Worm (Caenorhabditis elegans) whole organism, young adult: ENCODE measurements around the gene srlf-9.

ENCODE experiments used
- B0261.1 ChIP-seq: sonication (generic microtip); optimal IDR thresholded peaks from 2 replicates; lab custom pipeline; 2016; ENCODE audit warnings: mild to moderate bottlenecking, missing genetic modification characterization, moderate library complexity, missing compliant biosample characterization
- F23B12.7 ChIP-seq: sonication (generic microtip); optimal IDR thresholded peaks from 2 replicates; lab custom pipeline; 2017; ENCODE audit warnings: missing genetic modification characterization, mild to moderate bottlenecking, missing compliant biosample characterization, antibody characterized with exemption, moderate library complexity; ENCODE audit not compliant: insufficient read depth
- F33H1.4 ChIP-seq: fragments of 200-800 bp; sonication (Bioruptor generic); IDR thresholded peaks from 2 replicates; pipeline ENCODE4 v1.3.6; 2022; ENCODE audit warnings: missing genetic modification reagents, missing genetic modification characterization, missing compliant biosample characterization
- K12H6.12 ChIP-seq: fragments of 200-800 bp; sonication (Bioruptor generic); optimal IDR thresholded peaks from 2 replicates; lab custom pipeline; 2018; ENCODE audit warnings: mild to moderate bottlenecking, missing genetic modification characterization, missing compliant biosample characterization
- T07F8.4 ChIP-seq: sonication (generic microtip); optimal IDR thresholded peaks from 2 replicates; lab custom pipeline; 2016; ENCODE audit warnings: mild to moderate bottlenecking, missing genetic modification characterization, moderate library complexity, missing compliant biosample characterization
- ZK185.1 ChIP-seq: sonication (generic microtip); optimal IDR thresholded peaks from 2 replicates; lab custom pipeline; 2016; ENCODE audit warnings: mild to moderate bottlenecking, missing genetic modification characterization, missing compliant biosample characterization; ENCODE audit not compliant: poor library complexity, severe bottlenecking
- akir-1 ChIP-seq: fragments of 200-800 bp; sonication (Bioruptor generic); optimal IDR thresholded peaks from 2 replicates; lab custom pipeline; 2018; ENCODE audit warnings: mild to moderate bottlenecking, missing genetic modification characterization, moderate library complexity, missing compliant biosample characterization
- ama-1 ChIP-seq, 3 experiments: fragments of 150-350 bp in 1 of 3; sonication (generic microtip) in 2 of 3; optimal IDR thresholded peaks; 2 replicates each; lab custom pipeline; 2014 to 2018; ENCODE audit warnings: missing biosample characterization in 2 of 3, missing genetic modification characterization in 2 of 3, missing genetic modification reagents in 2 of 3
- aptf-2 ChIP-seq: fragments of 200-800 bp; sonication (Bioruptor generic); conservative IDR thresholded peaks from 2 replicates; pipeline ENCODE4 v1.3.6; 2022; ENCODE audit warnings: missing genetic modification reagents, missing genetic modification characterization, missing compliant biosample characterization
- aptf-3 ChIP-seq: fragments of 200-800 bp; sonication (Bioruptor generic); IDR thresholded peaks from 2 replicates; pipeline ENCODE4 v1.3.6; 2022; ENCODE audit warnings: missing genetic modification characterization, missing compliant biosample characterization
- atf-7 ChIP-seq: sonication (generic microtip); optimal IDR thresholded peaks from 2 replicates; lab custom pipeline; 2017; ENCODE audit warnings: mild to moderate bottlenecking, missing genetic modification characterization, missing compliant biosample characterization
- attf-5 ChIP-seq: fragments of 200-800 bp; sonication (Bioruptor generic); optimal IDR thresholded peaks from 2 replicates; lab custom pipeline; 2018; ENCODE audit warnings: mild to moderate bottlenecking, missing genetic modification characterization, missing compliant biosample characterization
- attf-6 ChIP-seq: fragments of 200-800 bp; sonication (Bioruptor generic); IDR thresholded peaks from 2 replicates; pipeline ENCODE4 v1.3.6; 2022; ENCODE audit warnings: missing genetic modification reagents, missing genetic modification characterization, missing compliant biosample characterization
- ccch-3 ChIP-seq: fragments of 200-800 bp; sonication (Bioruptor generic); optimal IDR thresholded peaks from 2 replicates; lab custom pipeline; 2018; ENCODE audit warnings: mild to moderate bottlenecking, missing genetic modification characterization, missing compliant biosample characterization
- cebp-1 ChIP-seq, 2 experiments: fragments of 200-800 bp in 1 of 2; sonication (Bioruptor generic) in 1 of 2; sonication (generic microtip) in 1 of 2; IDR thresholded peaks in 1 of 2; optimal IDR thresholded peaks in 1 of 2; 2 replicates each; pipeline versions ENCODE4 v1.3.6 to Lab custom; 2017 to 2022; ENCODE audit warnings: missing compliant biosample characterization in 2 of 2, missing genetic modification characterization in 2 of 2, mild to moderate bottlenecking in 1 of 2, missing genetic modification reagents in 1 of 2, moderate library complexity in 1 of 2
- ceh-100 ChIP-seq: fragments of 200-800 bp; sonication (Bioruptor generic); IDR thresholded peaks from 2 replicates; pipeline ENCODE4 v1.3.6; 2022; ENCODE audit warnings: missing genetic modification reagents, missing genetic modification characterization, missing compliant biosample characterization
- dox-1 ChIP-seq: fragments of 200-800 bp; sonication (Bioruptor generic); IDR thresholded peaks from 2 replicates; pipeline ENCODE4 v1.3.6; 2022; ENCODE audit warnings: missing genetic modification reagents, missing genetic modification characterization, missing compliant biosample characterization
- egl-44 ChIP-seq: fragments of 200-800 bp; sonication (Bioruptor generic); IDR thresholded peaks from 2 replicates; pipeline ENCODE4 v1.3.6; 2022; ENCODE audit warnings: missing genetic modification reagents, missing genetic modification characterization, missing compliant biosample characterization
- ekl-4 ChIP-seq: fragments of 200-800 bp; sonication (Bioruptor generic); IDR thresholded peaks from 2 replicates; pipeline ENCODE4 v1.3.6; 2022; ENCODE audit warnings: missing genetic modification reagents, missing genetic modification characterization, missing compliant biosample characterization
- hmg-1.2 ChIP-seq: fragments of 200-800 bp; sonication (Bioruptor generic); IDR thresholded peaks from 2 replicates; pipeline ENCODE4 v1.3.6; 2022; ENCODE audit warnings: missing genetic modification reagents, missing genetic modification characterization, missing compliant biosample characterization
- lag-1 ChIP-seq: fragments of 200-800 bp; sonication (Bioruptor generic); IDR thresholded peaks from 2 replicates; pipeline ENCODE4 v1.3.6; 2022; ENCODE audit warnings: missing genetic modification reagents, missing genetic modification characterization, missing compliant biosample characterization
- lin-35 ChIP-seq, 3 experiments: fragments of 150-350 bp in 2 of 3; sonication (generic microtip) in 1 of 3; optimal IDR thresholded peaks; 2 replicates each; lab custom pipeline; 2014 to 2018; ENCODE audit warnings: missing biosample characterization in 3 of 3, missing genetic modification characterization in 3 of 3, missing genetic modification reagents in 3 of 3
- lin-40 ChIP-seq: sonication (generic microtip); optimal IDR thresholded peaks from 2 replicates; lab custom pipeline; 2016; ENCODE audit warnings: missing genetic modification characterization, mild to moderate bottlenecking, missing compliant biosample characterization, missing genotype, missing genetic modification reagents
- lin-54 ChIP-seq: fragments of 200-800 bp; sonication (Bioruptor generic); optimal IDR thresholded peaks from 2 replicates; lab custom pipeline; 2018; ENCODE audit warnings: mild to moderate bottlenecking, missing genetic modification characterization, missing compliant biosample characterization
- mcd-1 ChIP-seq: fragments of 200-800 bp; sonication (Bioruptor generic); IDR thresholded peaks from 2 replicates; pipeline ENCODE4 v1.3.6; 2022; ENCODE audit warnings: missing genetic modification reagents, missing genetic modification characterization, missing compliant biosample characterization
- mel-28 ChIP-seq: sonication (generic microtip); optimal IDR thresholded peaks from 2 replicates; lab custom pipeline; 2016; ENCODE audit warnings: borderline replicate concordance, mild to moderate bottlenecking, missing genetic modification characterization, missing compliant biosample characterization
- mes-4 ChIP-seq: sonication (generic microtip); optimal IDR thresholded peaks from 2 replicates; lab custom pipeline; 2016; ENCODE audit warnings: missing genotype, missing genetic modification characterization, missing compliant biosample characterization
- nfya-2 ChIP-seq: fragments of 200-800 bp; sonication (Bioruptor generic); IDR thresholded peaks from 2 replicates; pipeline ENCODE4 v1.3.6; 2022; ENCODE audit warnings: missing genetic modification reagents, missing genetic modification characterization, missing compliant biosample characterization
- nfyb-1 ChIP-seq: fragments of 200-800 bp; sonication (Bioruptor generic); IDR thresholded peaks from 2 replicates; pipeline ENCODE4 v1.3.6; 2022; ENCODE audit warnings: missing genetic modification reagents, missing genetic modification characterization, missing compliant biosample characterization
- nhr-179 ChIP-seq: sonication (generic microtip); optimal IDR thresholded peaks from 2 replicates; lab custom pipeline; 2016; ENCODE audit warnings: mild to moderate bottlenecking, missing genetic modification characterization, missing compliant biosample characterization
- nhr-80 ChIP-seq: sonication (generic microtip); optimal IDR thresholded peaks from 2 replicates; lab custom pipeline; 2016; ENCODE audit warnings: missing genetic modification characterization, missing compliant biosample characterization
- nhr-90 ChIP-seq: sonication (generic microtip); optimal IDR thresholded peaks from 2 replicates; lab custom pipeline; 2016; ENCODE audit warnings: missing genotype, mild to moderate bottlenecking, missing genetic modification characterization, missing compliant biosample characterization
- rpc-1 ChIP-seq, 2 experiments: fragments of 150-350 bp in 1 of 2; sonication (generic microtip) in 1 of 2; optimal IDR thresholded peaks; 2 replicates each; lab custom pipeline; 2014 to 2018; ENCODE audit warnings: missing biosample characterization in 1 of 2, missing genetic modification characterization in 1 of 2, missing genetic modification reagents in 1 of 2, missing genotype in 1 of 2
- snpc-1.3 ChIP-seq: sonication (generic microtip); optimal IDR thresholded peaks from 2 replicates; lab custom pipeline; 2017; ENCODE audit warnings: missing genetic modification characterization, mild to moderate bottlenecking, missing compliant biosample characterization, antibody characterized with exemption, moderate library complexity, missing genotype, missing genetic modification reagents; ENCODE audit not compliant: insufficient read depth
- somi-1 ChIP-seq: fragments of 200-800 bp; sonication (Bioruptor generic); optimal IDR thresholded peaks from 2 replicates; lab custom pipeline; 2018; ENCODE audit warnings: mild to moderate bottlenecking, missing genetic modification characterization, missing compliant biosample characterization
- sptf-2 ChIP-seq: fragments of 200-800 bp; sonication (Bioruptor generic); optimal IDR thresholded peaks from 2 replicates; lab custom pipeline; 2018; ENCODE audit warnings: mild to moderate bottlenecking, missing genetic modification characterization, missing compliant biosample characterization
- unc-62 ChIP-seq: fragments of 150-350 bp; optimal IDR thresholded peaks from 2 replicates; lab custom pipeline; 2014; ENCODE audit warnings: missing biosample characterization, missing genetic modification reagents, missing genetic modification characterization
- xnd-1 ChIP-seq: sonication (generic microtip); optimal IDR thresholded peaks from 2 replicates; lab custom pipeline; 2016; ENCODE audit warnings: missing genotype, missing genetic modification reagents, missing genetic modification characterization, missing compliant biosample characterization
- ztf-22 ChIP-seq: fragments of 200-800 bp; sonication (Bioruptor generic); optimal IDR thresholded peaks from 2 replicates; lab custom pipeline; 2018; ENCODE audit warnings: mild to moderate bottlenecking, missing genetic modification characterization, moderate library complexity, missing compliant biosample characterization
- ztf-25 ChIP-seq: fragments of 200-800 bp; sonication (Bioruptor generic); IDR thresholded peaks from 2 replicates; pipeline ENCODE4 v1.3.6; 2022; ENCODE audit warnings: missing genetic modification reagents, missing genetic modification characterization, missing compliant biosample characterization

The srlf-9 gene

ce11 chrIII:13377249-13377648, 24.3 kb downstream of the srlf-9 start (continued):
- no peak for TF ChIP-seq T07F8.4 (tag; lab: Kevin White, UChicago)
- peak; percentile 14 for TF ChIP-seq K12H6.12 (tag; lab: Kevin White, UChicago)
- TF ChIP-seq hmg-1.2 = peak; percentile 91
- TF ChIP-seq lin-54 (GFP tag; lab: Kevin White, UChicago) = peak; percentile 33
- no peak for TF ChIP-seq ama-1 (optimal IDR thresholded peaks at IDR 0.05; lab: Kevin White, UChicago)
- TF ChIP-seq ama-1 (GFP tag; optimal IDR thresholded peaks at IDR 0.05; lab: Kevin White, UChicago) = no peak
- peak; percentile 71; the same call in 1 of the 2 replicates for TF ChIP-seq nfyb-1 (GFP tag; lab: Robert Waterston, UW)
- TF ChIP-seq lin-40 (tag; lab: Kevin White, UChicago) = peak; percentile 64
- no peak for TF ChIP-seq xnd-1 (tag; lab: Kevin White, UChicago)
- peak; percentile 71 for TF ChIP-seq attf-5 (GFP tag; lab: Kevin White, UChicago)
- no peak for TF ChIP-seq ekl-4 (GFP tag; lab: Robert Waterston, UW)

- no peak for TF ChIP-seq sptf-2 (GFP tag; lab: Kevin White, UChicago)
- peak in 1 of 3 experiments; percentile 23 for TF ChIP-seq lin-35 (GFP tag; optimal IDR thresholded peaks at IDR 0.05; lab: Kevin White, UChicago)
- no peak for TF ChIP-seq mes-4 (tag; lab: Kevin White, UChicago)
- 0 out of 2 replicates have a peak, but pooled peaks have one; percentile 10 for TF ChIP-seq nfyb-1 (GFP tag; lab: Robert Waterston, UW)
- no peak for TF ChIP-seq cebp-1 (GFP tag; IDR thresholded peaks at IDR 0.05; lab: Robert Waterston, UW)
- TF ChIP-seq cebp-1 (tag; optimal IDR thresholded peaks at IDR 0.05; lab: Kevin White, UChicago) = peak; percentile 80
- TF ChIP-seq atf-7 (tag; lab: Kevin White, UChicago) = peak; percentile 5
Measured at ce11 chrIII:13376304-13376760, 25.2 kb downstream of the srlf-9 start, which contains the start of gene lis-1. TSS of gene lis-1 (minus strand) at chrIII:13376710.

ce11 chrIII:13370980-13371379, 30.6 kb downstream of the srlf-9 start, which contains the start of gene T03F6.9:
TSS of gene T03F6.9 (minus strand) at chrIII:13371080.
- TF ChIP-seq unc-62 (GFP tag; lab: Kevin White, UChicago) (no peak), snpc-1.3 (tag; lab: Kevin White, UChicago) (no peak), nhr-90 (tag; lab: Kevin White, UChicago) (no peak), nhr-179 (tag; lab: Kevin White, UChicago) (no peak), ama-1 (optimal IDR thresholded peaks at IDR 0.05; lab: Kevin White, UChicago) (no peak), ama-1 (GFP tag; optimal IDR thresholded peaks at IDR 0.05; lab: Kevin White, UChicago) (no peak), akir-1 (no peak), mcd-1 (GFP tag; lab: Robert Waterston, UW) (no peak), lag-1 (GFP tag; lab: Robert Waterston, UW) (no peak), aptf-2 (GFP tag; lab: Robert Waterston, UW) (no peak), aptf-3 (GFP tag; lab: Robert Waterston, UW) (no peak), somi-1 (GFP tag; lab: Kevin White, UChicago) (no peak), ekl-4 (GFP tag; lab: Robert Waterston, UW) (no peak)

ce11 chrIII:13359847-13360246, 41.7 kb downstream of the srlf-9 start:
- TF ChIP-seq attf-6 (no peak), attf-5 (GFP tag; lab: Kevin White, UChicago) (peak; percentile 67), F33H1.4 (GFP tag; lab: Robert Waterston, UW) (no peak), nhr-80 (tag; lab: Kevin White, UChicago) (peak; percentile 60), mel-28 (no peak), nhr-90 (tag; lab: Kevin White, UChicago) (no peak), ZK185.1 (tag; lab: Kevin White, UChicago) (no peak), K12H6.12 (tag; lab: Kevin White, UChicago) (peak; percentile 40), ceh-100 (GFP tag; lab: Robert Waterston, UW) (no peak), dox-1 (GFP tag; lab: Robert Waterston, UW) (no peak), nfya-2 (no peak), somi-1 (GFP tag; lab: Kevin White, UChicago) (no peak), B0261.1 (tag; lab: Kevin White, UChicago) (no peak), ztf-25 (GFP tag; lab: Robert Waterston, UW) (no peak), hmg-1.2 (peak; percentile 10; the same call in 1 of the 2 replicates), rpc-1 (optimal IDR thresholded peaks at IDR 0.05; lab: Kevin White, UChicago) (no peak), rpc-1 (tag; optimal IDR thresholded peaks at IDR 0.05; lab: Kevin White, UChicago) (no peak), egl-44 (GFP tag; lab: Robert Waterston, UW) (no peak), F23B12.7 (tag; lab: Kevin White, UChicago) (peak; percentile 41), akir-1 (no peak), ccch-3 (GFP tag; lab: Kevin White, UChicago) (no peak), ztf-22 (no peak)
